Worm (Caenorhabditis elegans) whole organism, L4/young adult: Measurements from ENCODE around the gene C54D10.5.

Experiments used
- W03F9.2 ChIP-seq: fragments of 150-350 bp; optimal IDR thresholded peaks from 2 replicates; lab custom pipeline; 2014; ENCODE audit warnings: missing biosample characterization, missing genetic modification characterization
- dao-5 ChIP-seq: sonication (generic microtip); optimal IDR thresholded peaks from 2 replicates; lab custom pipeline; 2016; ENCODE audit warnings: missing genotype, missing genetic modification characterization, moderate library complexity, missing compliant biosample characterization
- him-1 ChIP-seq: sonication (generic microtip); optimal IDR thresholded peaks from 2 replicates; lab custom pipeline; 2016; ENCODE audit warnings: missing genotype, missing genetic modification reagents, missing genetic modification characterization, missing compliant biosample characterization

The C54D10.5 gene

DNA sequence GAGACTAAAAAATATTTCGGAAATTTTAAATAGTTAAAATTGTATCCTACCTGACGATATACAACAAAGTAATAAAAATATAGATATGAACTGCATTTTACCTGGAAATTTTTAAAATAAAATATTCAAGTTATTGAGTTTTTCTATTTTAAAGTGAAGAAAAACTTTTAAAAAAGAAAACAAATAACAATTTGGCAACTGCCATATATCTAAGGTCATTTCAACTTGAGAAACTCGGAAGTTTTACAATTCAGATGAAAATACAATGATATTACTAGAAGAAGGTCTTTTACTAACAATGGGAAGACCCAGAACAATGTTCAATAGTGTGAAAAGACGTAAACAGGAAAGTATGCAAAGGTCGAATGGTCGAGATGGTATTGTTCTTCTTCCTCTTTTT, 20.8 kb downstream of the C54D10.5 start, which contains the start of gene C54D10.10:
Gene C54D10.10, minus strand, starts transcription at position 101 of the 400 bp plus-strand sequence.
- TF ChIP-seq W03F9.2 (no peak), dao-5 (tag; lab: Kevin White, UChicago) (no peak), him-1 (tag; lab: Kevin White, UChicago) (no peak)

ce11 chrV:12450441-12450840, 21.3 kb downstream of the C54D10.5 start, which contains the start of gene F28C1.1:
TSS of gene F28C1.1 (plus strand) at chrV:12450805.
- TF ChIP-seq W03F9.2 (no peak), him-1 (tag; lab: Kevin White, UChicago) (no peak), dao-5 (tag; lab: Kevin White, UChicago) (no peak)

- TF ChIP-seq him-1 (tag; lab: Kevin White, UChicago) (peak; percentile 12), dao-5 (tag; lab: Kevin White, UChicago) (no peak)
Measured at ce11 chrV:12455695-12456094, 26.6 kb downstream of the C54D10.5 start.

DNA sequence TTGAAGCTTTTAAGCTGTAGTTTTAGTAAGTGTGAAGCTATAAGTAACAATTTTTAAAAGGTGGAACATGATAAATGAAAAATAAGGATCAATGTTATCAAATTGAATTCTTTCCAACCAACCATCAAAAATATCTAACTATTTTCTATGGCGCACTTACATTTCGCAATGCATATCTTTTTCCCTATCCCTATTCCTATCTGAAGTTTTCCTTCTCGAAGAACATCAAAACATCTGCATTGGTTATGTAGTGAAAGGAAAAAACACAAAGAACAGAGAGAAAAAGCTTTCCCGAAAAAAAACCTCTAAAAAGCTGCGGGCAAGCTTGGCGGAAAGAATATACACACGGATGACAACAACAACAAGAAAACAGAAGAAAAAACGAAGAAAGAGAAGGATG, 31.4 kb downstream of the C54D10.5 start:
- no peak for TF ChIP-seq him-1 (tag; lab: Kevin White, UChicago)
- no peak for TF ChIP-seq dao-5 (tag; lab: Kevin White, UChicago)
- no peak for TF ChIP-seq W03F9.2

DNA sequence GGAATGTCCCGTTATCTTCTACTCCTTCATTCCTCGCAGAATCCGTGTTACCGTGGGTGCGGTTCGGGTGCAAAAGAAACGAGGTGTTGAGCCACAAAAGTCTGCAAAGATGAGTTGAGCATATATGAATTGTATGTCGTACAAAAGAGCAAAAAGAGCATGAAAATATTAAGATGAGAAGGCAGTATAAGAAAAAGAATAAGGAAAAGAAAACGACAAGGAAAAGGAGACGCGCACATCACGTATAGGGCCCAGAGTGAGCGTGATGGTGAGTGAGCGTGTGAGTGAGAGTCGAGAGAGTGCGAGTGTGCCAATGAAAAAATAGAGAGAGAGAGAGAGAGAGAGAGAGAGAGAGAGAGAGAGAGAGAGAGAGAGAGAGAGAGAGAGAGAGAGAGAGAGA, 33.8 kb downstream of the C54D10.5 start, which contains the start of gene egl-10:
Gene egl-10, minus strand, starts transcription at position 101 of the 400 bp plus-strand sequence.
- TF ChIP-seq W03F9.2 = no peak

ce11 chrV:12465399-12465798, 36.3 kb downstream of the C54D10.5 start:
- TF ChIP-seq dao-5 (tag; lab: Kevin White, UChicago) (no peak), him-1 (tag; lab: Kevin White, UChicago) (peak; percentile 52), W03F9.2 (no peak)

- no peak for TF ChIP-seq dao-5 (tag; lab: Kevin White, UChicago)
- TF ChIP-seq him-1 (tag; lab: Kevin White, UChicago) = no peak
- no peak for TF ChIP-seq W03F9.2
Measured at ce11 chrV:12466653-12467052, 37.5 kb downstream of the C54D10.5 start.

- TF ChIP-seq W03F9.2 (peak; percentile 30), dao-5 (tag; lab: Kevin White, UChicago) (no peak), him-1 (tag; lab: Kevin White, UChicago) (no peak)
Measured at ce11 chrV:12467755-12468154, 38.6 kb downstream of the C54D10.5 start.

ce11 chrV:12468363-12468762, 39.2 kb downstream of the C54D10.5 start, which contains the start of gene F28C1.3:
TSS of gene F28C1.3 (plus strand) at chrV:12468663.
- TF ChIP-seq W03F9.2 (no peak), dao-5 (tag; lab: Kevin White, UChicago) (no peak), him-1 (tag; lab: Kevin White, UChicago) (no peak)

- TF ChIP-seq him-1 (tag; lab: Kevin White, UChicago) (no peak), W03F9.2 (no peak), dao-5 (tag; lab: Kevin White, UChicago) (no peak)
Measured at ce11 chrV:12470324-12470723, 41.2 kb downstream of the C54D10.5 start.

DNA sequence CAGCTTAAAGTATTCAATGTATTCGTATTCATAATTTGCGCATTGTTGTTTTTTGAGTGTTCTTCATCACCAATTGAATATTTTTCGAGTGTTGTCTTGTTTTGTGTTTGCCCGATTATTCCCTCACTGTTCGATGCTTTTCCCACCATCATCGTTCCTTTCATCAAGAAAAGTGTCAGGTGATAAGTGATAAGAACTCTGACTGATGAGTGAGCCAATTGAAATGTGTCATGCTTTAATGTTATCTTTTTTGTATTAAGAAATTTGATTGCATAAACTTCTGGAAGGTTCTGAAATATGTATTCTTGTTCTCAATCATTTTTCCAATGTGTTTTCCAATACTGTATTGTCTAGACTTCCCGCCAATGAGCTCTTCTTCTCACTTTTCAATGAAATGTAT, 46.2 kb downstream of the C54D10.5 start:
- TF ChIP-seq W03F9.2 (no peak), dao-5 (tag; lab: Kevin White, UChicago) (no peak), him-1 (tag; lab: Kevin White, UChicago) (no peak)

DNA sequence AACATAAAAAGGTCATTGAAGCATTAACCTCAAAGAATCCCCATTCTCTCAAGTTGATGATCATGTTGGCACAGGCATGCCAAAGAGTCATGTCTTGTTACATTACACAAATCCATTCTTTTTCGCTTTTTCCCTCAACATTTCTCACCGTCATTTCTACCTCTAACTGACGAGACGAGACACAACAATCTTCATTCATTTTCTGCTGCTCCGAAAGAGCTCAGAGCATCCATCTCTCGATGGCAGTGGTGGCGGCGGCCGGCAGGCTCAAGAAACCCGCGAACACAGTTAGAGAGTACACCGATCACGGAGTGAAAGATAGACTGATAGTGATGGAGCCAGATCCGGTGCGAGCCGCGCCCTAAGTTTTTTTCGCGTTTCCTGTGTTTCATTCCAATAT, 48.0 kb downstream of the C54D10.5 start:
- TF ChIP-seq dao-5 (tag; lab: Kevin White, UChicago) = no peak
- no peak for TF ChIP-seq W03F9.2
- TF ChIP-seq him-1 (tag; lab: Kevin White, UChicago) = no peak

DNA sequence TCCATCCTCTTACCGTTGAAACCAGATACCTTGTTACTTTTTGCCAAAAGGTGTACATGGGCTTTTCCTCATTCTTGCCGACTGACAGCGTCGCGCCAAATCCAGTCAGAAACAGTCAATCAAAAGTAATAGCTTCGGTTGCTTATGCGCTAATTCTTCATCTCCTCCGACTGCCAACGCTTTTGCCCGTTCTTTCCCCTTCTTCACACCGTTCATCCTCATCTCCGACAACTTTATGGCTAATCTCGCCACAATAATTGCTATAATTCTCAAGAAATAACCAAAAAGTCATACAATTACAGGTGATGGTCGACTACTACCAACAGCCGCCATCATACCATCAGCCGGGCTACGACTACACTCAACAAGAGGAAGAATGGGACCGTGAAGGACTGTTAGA, 49.0 kb downstream of the C54D10.5 start, which contains the start of gene atn-1:
Gene atn-1, plus strand, starts transcription at position 301 of the 400 bp plus-strand sequence.
- TF ChIP-seq W03F9.2 (no peak), him-1 (tag; lab: Kevin White, UChicago) (no peak), dao-5 (tag; lab: Kevin White, UChicago) (no peak)

DNA sequence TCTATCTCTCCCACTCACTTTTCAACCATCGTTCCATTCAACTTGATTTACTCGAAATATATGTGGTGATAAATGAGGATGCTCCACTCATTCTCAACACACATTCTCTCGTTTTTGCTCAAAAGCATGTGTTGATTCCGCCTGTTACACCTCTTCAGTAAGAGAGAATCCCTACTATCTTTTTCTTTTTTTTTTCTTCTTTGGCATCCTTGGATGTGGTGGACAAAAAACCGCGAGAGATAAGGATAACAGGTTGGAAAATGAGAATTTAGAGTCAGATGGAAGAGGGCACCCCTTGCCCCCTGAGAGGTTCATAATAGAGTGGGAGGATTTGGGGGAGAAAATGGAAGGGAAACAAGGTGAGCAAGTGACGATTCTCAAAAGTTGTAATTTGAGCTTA, 49.9 kb downstream of the C54D10.5 start:
- TF ChIP-seq him-1 (tag; lab: Kevin White, UChicago) (no peak), dao-5 (tag; lab: Kevin White, UChicago) (no peak), W03F9.2 (no peak)
